Fruit fly (Drosophila melanogaster) Kc167 (cell line): ENCODE measurements around the gene CG5966.

Experiments
- Myc ChIP-seq: fragments of >200 bp; optimal IDR thresholded peaks from 2 replicates; lab custom pipeline; 2017; ENCODE audit warnings: missing external identifiers
- Sin3A ChIP-seq: fragments of >200 bp; optimal IDR thresholded peaks from 2 replicates; lab custom pipeline; 2018; ENCODE audit warnings: missing external identifiers
- h ChIP-seq: fragments of >200 bp; optimal IDR thresholded peaks from 3 replicates; lab custom pipeline; 2018; ENCODE audit warnings: missing external identifiers
- insv ChIP-seq: fragments of >200 bp; optimal IDR thresholded peaks from 3 replicates; lab custom pipeline; 2018; ENCODE audit warnings: missing external identifiers
- psq ChIP-seq: fragments of >200 bp; optimal IDR thresholded peaks from 2 replicates; lab custom pipeline; 2017; ENCODE audit warnings: missing external identifiers
- ttk ChIP-seq: sonication (Bioruptor generic); optimal IDR thresholded peaks from 2 replicates; lab custom pipeline; 2017; ENCODE audit warnings: missing external identifiers

The CG5966 gene

DNA sequence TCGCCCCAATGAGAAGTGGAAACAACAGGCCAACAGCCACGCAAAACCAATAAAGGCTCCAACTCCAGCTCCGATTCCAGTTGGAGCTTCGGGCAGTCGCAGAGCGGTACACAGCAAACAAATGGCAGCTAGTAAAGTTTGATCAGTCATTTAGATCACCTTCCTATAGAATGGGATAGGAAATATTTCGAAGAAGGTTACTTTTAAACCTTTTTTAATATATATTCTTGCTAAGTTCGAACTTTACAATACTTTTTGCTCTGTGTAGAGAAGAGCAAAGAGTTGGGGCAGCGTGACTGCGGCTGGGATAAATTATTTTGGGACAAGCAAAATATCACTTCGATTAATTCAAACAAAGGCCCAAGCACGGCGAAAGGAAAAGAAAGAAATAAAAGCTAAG lies 31.7 kb downstream of the CG5966 start:
- TF ChIP-seq ttk (lab: Kevin White, UChicago), result no peak
- TF ChIP-seq psq (lab: Kevin White, UChicago), result no peak
- no peak for TF ChIP-seq insv
- no peak for TF ChIP-seq h (lab: Kevin White, UChicago)
- TF ChIP-seq Myc (lab: Kevin White, UChicago), result no peak
- no peak for TF ChIP-seq Sin3A

DNA sequence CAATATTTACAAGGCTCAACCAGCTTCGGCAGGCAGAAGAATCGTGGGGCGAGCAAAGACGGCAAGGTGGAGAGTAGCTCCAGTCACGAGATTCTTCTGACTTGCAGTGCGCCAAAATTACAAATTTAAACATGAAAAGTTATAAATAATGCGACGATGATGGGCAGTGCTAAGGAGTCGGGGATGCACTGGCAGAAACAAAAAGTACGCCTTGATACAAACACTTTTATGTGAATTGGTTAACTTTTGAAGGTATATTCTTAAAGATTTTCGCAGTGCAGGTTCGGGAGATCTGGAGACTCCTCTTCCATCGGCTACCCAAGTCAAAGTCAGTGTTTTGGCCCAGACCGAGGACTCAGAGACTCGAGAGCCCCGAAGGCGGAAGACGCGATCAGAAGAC lies 32.8 kb downstream of the CG5966 start:
- TF ChIP-seq psq (lab: Kevin White, UChicago) (no peak), ttk (lab: Kevin White, UChicago) (no peak), Sin3A (no peak), Myc (lab: Kevin White, UChicago) (no peak), insv (no peak), h (lab: Kevin White, UChicago) (no peak)

DNA sequence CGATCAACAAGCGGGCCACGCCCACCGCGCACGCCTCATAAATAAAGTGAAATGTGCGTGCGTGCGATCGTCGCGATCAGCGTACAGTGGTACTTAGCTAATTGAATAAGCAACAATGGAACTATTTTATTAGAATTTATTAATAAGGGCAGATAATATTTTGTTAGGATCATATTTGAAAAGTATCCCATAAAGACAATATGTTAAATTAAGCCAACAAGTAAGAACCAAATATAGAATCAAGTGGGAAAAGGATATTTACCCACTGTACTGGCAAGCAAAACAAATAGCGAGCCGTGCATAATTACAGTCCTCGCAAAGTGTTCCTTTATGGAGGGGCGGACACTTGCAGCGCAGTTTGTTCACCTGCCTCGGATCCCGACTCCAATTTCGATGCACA lies 33.5 kb downstream of the CG5966 start:
- no peak for TF ChIP-seq Sin3A
- no peak for TF ChIP-seq ttk (lab: Kevin White, UChicago)
- no peak for TF ChIP-seq h (lab: Kevin White, UChicago)
- no peak for TF ChIP-seq Myc (lab: Kevin White, UChicago)
- TF ChIP-seq insv, result no peak
- TF ChIP-seq psq (lab: Kevin White, UChicago), result no peak

DNA sequence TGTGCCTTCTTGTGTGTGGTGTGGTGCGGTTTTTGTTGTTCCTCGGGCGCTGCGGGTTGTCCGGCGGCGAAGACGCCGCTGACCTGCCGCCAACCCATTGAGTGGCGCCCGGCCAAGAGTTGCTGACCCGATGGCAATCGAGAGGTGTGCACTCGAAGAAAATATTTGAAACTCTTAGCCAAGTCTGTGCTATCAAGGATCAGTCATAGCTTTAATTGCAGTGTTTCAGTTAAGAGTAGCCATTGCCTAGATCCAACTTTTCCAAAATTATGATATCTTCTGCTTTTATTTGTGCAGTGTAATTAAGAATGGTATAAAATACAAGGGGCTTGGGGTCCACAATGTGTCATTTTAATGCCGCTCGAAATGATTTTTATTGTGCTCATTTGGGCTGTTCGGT lies 36.0 kb downstream of the CG5966 start:
- no peak for TF ChIP-seq Sin3A
- TF ChIP-seq ttk (lab: Kevin White, UChicago), result no peak
- TF ChIP-seq insv, result no peak
- no peak for TF ChIP-seq Myc (lab: Kevin White, UChicago)

DNA sequence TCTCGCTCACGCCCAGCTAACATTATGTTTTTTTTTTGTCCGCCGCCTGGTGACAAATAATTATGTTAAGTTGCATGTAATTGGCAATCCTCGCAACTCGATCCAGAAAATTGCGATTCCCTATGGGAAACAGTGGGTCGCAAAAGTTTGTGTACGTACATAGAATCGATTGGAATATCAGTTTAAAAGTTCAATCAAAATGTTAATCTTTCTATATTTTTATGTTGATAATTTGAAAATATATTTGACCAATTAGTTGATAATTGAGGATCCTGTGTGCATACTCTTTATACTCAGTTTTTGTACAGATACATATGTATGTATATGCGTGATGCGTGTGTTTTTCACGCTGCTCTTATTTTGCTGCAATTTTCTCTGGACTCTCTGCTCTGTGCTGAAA lies 39.3 kb downstream of the CG5966 start:
- TF ChIP-seq psq (lab: Kevin White, UChicago), result no peak
- no peak for TF ChIP-seq h (lab: Kevin White, UChicago)
- TF ChIP-seq Sin3A, result no peak
- TF ChIP-seq ttk (lab: Kevin White, UChicago), result no peak
- no peak for TF ChIP-seq insv
- no peak for TF ChIP-seq Myc (lab: Kevin White, UChicago)

DNA sequence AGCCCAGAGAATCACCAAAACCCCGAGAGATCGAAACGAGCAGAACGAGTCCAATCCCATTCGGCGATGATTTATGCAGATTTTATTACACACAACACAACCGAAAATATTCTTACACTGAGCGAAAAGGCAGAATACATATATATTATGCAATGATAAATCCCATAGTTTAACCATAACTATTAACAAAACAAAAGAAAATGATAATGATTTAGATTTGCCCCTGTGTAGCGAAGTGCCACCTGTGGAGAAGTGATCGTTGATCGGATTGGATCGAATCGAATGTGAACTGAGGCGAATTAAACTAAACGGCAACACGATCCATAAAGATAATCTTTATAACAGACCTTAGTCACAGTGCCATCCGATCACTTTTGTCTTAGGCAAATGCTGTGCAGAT lies 40.4 kb downstream of the CG5966 start:
- TF ChIP-seq Sin3A (no peak), Myc (lab: Kevin White, UChicago) (no peak), psq (lab: Kevin White, UChicago) (no peak), insv (no peak), ttk (lab: Kevin White, UChicago) (no peak), h (lab: Kevin White, UChicago) (no peak)

DNA sequence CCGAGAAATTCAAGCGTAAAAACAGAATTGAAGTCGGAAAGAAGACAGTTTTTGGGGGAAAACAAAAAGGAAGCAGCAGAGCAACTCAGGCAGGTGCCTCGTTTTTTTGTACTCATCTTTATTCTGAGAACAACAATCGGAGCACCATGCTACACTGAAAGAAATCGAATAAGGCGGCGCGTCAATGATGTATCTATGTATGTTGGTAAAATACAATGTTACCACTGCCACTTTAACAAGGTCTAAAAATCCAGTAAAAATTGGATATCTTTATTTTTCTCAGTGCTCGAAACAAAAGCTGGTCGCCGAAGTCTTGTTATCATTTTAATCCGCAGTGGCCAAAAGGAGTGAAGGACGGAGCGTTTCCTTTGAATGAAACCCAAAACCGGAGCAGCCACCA lies 41.4 kb downstream of the CG5966 start:
- TF ChIP-seq ttk (lab: Kevin White, UChicago), result no peak
- no peak for TF ChIP-seq insv
- no peak for TF ChIP-seq Sin3A
- TF ChIP-seq h (lab: Kevin White, UChicago), result no peak
- TF ChIP-seq psq (lab: Kevin White, UChicago), result no peak
- TF ChIP-seq Myc (lab: Kevin White, UChicago), result no peak

DNA sequence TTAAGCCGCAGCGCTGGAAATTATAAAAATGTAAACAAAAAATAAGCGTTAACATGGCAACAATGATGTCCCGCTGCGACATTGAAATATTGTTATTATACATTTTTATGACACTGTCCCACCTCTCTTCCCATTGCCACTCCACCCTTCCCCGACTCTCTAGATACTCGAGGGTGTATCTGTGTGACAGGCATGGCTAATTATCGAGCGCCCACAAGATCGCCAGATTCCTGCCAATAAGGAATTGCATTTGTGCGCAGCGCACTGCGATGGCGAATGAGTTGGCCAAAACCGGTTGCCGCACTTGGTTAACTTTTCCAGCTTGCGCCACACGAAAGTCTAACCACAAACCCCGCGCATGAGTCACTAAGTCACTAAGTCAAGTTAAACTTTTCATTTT lies 42.0 kb downstream of the CG5966 start:
- no peak for TF ChIP-seq h (lab: Kevin White, UChicago)
- no peak for TF ChIP-seq insv
- TF ChIP-seq Sin3A, result no peak

DNA sequence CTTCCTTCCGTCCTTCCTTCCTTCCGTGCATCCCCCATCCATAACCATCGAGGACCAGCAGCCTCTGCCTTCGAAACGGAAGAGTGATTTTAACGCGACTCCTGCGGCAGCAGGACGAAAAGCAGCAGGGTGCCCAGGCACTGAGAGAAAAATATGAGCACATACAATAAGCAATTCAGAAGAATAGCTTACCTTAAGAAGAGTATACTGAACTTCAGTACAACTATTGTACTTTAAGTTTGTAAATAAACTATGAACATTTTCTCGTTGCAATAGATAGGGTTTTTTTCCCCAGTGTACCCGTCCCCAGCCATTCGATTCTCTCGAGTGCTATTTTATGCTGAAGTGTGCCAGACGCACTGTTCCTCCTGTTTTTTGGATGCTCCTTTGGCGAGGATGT lies 43.1 kb downstream of the CG5966 start:
- TF ChIP-seq insv (no peak), Myc (lab: Kevin White, UChicago) (no peak), h (lab: Kevin White, UChicago) (no peak), psq (lab: Kevin White, UChicago) (no peak), Sin3A (no peak), ttk (lab: Kevin White, UChicago) (no peak)

DNA sequence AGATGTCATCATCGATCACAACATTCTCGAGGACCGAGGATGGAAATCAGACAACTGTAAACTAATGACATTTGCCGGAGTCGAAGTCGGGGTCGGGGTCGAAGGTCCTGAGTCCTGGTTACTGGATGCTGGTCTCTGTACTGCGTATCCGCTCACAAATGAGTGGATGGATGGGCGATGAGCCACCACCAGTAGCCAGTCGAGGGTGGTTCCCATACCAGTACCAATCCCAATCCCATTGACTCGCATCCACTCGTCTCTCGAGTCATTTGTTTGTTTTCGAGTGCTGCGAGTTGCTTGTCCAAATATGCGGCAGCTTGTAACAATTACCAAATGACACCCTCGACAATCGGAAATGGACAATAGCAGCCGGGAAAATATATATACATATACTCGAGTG lies 44.2 kb downstream of the CG5966 start:
- TF ChIP-seq insv (no peak), Sin3A (no peak), h (lab: Kevin White, UChicago) (no peak), Myc (lab: Kevin White, UChicago) (no peak), ttk (lab: Kevin White, UChicago) (no peak), psq (lab: Kevin White, UChicago) (no peak)

DNA sequence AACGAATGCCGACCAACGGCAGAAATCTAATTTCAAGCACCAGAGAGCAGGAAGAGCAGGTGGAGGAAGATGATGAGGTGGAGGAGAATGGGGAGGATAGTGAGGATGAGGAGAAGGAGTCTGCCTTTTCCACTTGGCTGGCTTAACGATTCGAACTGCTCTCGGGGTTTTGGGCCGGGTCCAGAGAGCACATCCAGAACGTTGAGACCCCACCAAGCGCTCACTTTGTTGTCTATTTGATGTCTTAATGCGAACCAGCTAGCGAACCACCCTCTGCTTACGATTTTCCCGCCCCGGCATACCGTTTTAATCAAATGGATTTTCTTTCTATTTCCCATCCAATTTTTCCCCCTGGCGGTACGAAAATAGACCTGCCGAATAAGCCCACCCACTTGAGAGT lies 46.1 kb downstream of the CG5966 start:
- TF ChIP-seq insv (no peak), ttk (lab: Kevin White, UChicago) (no peak), h (lab: Kevin White, UChicago) (no peak), psq (lab: Kevin White, UChicago) (no peak)

DNA sequence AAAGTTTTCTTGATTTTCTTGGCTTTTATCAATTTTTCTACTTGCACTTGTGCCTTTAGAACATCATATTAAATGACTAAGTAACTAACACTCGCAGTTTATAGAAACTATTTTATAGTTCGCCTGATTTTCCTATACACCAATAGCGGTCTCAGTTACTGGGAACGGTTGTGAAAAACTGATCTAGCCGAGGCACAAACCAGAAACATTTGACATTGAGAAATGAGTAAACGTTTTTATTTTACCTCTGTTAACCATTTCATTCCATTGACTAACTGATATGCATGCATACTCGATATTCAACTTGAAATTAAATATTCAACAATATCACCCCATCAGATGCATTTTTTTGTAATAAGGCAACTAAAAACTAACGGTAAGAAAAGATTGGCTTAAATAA lies 46.8 kb downstream of the CG5966 start:
- TF ChIP-seq ttk (lab: Kevin White, UChicago) (no peak), Myc (lab: Kevin White, UChicago) (no peak), h (lab: Kevin White, UChicago) (no peak), psq (lab: Kevin White, UChicago) (no peak), insv (no peak), Sin3A (no peak)

DNA sequence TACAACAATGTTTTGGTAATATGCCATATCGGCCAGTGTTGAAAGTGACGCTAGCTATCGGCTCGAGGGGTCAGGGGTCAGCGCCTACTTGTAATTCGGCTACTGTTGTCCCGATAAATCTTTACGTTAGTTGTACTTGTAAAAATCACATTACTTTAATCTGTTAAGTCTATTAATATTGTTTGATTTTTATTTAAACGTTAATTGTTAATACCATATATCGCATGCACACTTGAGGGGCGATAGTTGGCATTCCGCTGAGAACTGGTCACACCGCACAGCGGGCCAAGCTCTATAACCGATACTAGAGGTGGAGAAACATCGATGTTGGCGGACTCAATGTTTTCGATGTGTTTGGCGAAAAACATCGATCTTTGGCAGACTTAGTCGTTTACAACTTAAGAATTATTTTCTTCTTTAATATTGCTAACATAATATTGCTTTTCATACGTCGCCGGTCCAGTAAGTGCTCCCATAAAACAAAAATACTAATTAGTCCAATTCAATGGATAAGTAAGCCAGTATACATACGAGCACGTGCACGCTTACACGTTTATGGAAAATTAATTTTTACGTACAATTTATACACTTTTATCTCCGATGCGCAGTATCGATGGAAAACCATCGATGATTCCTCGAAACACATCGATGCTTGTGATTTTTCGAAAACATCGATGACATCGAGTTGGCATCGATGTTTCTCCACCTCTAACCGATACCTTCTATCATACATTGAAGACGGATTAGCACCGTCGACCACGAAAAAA lies 48.8 kb downstream of the CG5966 start, which contains the start of the genes rux and MCTS1:
Gene rux, minus strand, starts transcription at position 621 of the 767 bp plus-strand sequence.
Gene MCTS1, plus strand, starts transcription at position 713 of the 767 bp plus-strand sequence.
- no peak for TF ChIP-seq insv
- no peak for TF ChIP-seq Myc (lab: Kevin White, UChicago)
- no peak for TF ChIP-seq psq (lab: Kevin White, UChicago)
- TF ChIP-seq ttk (lab: Kevin White, UChicago), result no peak
- TF ChIP-seq h (lab: Kevin White, UChicago), result no peak
- no peak for TF ChIP-seq Sin3A
